Fruit fly (Drosophila melanogaster) whole organism, prepupa: ENCODE data around the gene CG33644.

ENCODE experiments used
- CG10631 ChIP-seq: fragments of 200-800 bp; sonication (Bioruptor generic); optimal IDR thresholded peaks from 2 replicates; lab custom pipeline; 2016; ENCODE audit warnings: missing biosample characterization, missing genetic modification characterization
- CG10669 ChIP-seq: fragments of 200-800 bp; sonication (Bioruptor generic); optimal IDR thresholded peaks from 3 replicates; lab custom pipeline; 2018; ENCODE audit warnings: missing biosample characterization, mild to moderate bottlenecking, missing genetic modification characterization, moderate library complexity
- CG1621 ChIP-seq: fragments of 200-800 bp; sonication (Bioruptor generic); optimal IDR thresholded peaks from 3 replicates; lab custom pipeline; 2018; ENCODE audit warnings: missing biosample characterization, mild to moderate bottlenecking, missing genetic modification characterization
- CG16779 ChIP-seq: fragments of 200-800 bp; sonication (Bioruptor generic); optimal IDR thresholded peaks from 3 replicates; lab custom pipeline; 2017; ENCODE audit warnings: missing biosample characterization, mild to moderate bottlenecking, missing genetic modification characterization
- CG31627 ChIP-seq: fragments of 200-800 bp; sonication (Bioruptor generic); optimal IDR thresholded peaks from 3 replicates; lab custom pipeline; 2016; ENCODE audit warnings: missing biosample characterization, missing genetic modification characterization
- CG32006 ChIP-seq: fragments of 200-800 bp; sonication (Bioruptor generic); optimal IDR thresholded peaks from 3 replicates; lab custom pipeline; 2017; ENCODE audit warnings: missing biosample characterization, mild to moderate bottlenecking, missing genetic modification characterization
- CG34406 ChIP-seq: fragments of 200-800 bp; sonication (Bioruptor generic); optimal IDR thresholded peaks from 3 replicates; lab custom pipeline; 2016; ENCODE audit warnings: missing biosample characterization, missing genetic modification characterization
- CG3919 ChIP-seq: fragments of 200-800 bp; sonication (Bioruptor generic); optimal IDR thresholded peaks from 3 replicates; lab custom pipeline; 2016; ENCODE audit warnings: missing biosample characterization, missing genetic modification characterization
- CG4318 ChIP-seq: fragments of 200-800 bp; sonication (Bioruptor generic); optimal IDR thresholded peaks from 3 replicates; lab custom pipeline; 2017; ENCODE audit warnings: missing biosample characterization, mild to moderate bottlenecking, missing genetic modification characterization
- CG6163 ChIP-seq: fragments of 200-800 bp; sonication (Bioruptor generic); IDR thresholded peaks from 3 replicates; pipeline ENCODE4 v1.3.6; 2022; ENCODE audit warnings: missing biosample characterization, missing genetic modification characterization
- CG6792 ChIP-seq: fragments of 200-800 bp; sonication (Bioruptor generic); optimal IDR thresholded peaks from 3 replicates; lab custom pipeline; 2016; ENCODE audit warnings: missing biosample characterization, missing genetic modification characterization
- CG6854 ChIP-seq: fragments of 200-800 bp; sonication (Bioruptor generic); optimal IDR thresholded peaks from 2 replicates; lab custom pipeline; 2017; ENCODE audit warnings: missing biosample characterization, mild to moderate bottlenecking, missing genetic modification characterization
- CG8119 ChIP-seq: fragments of 200-800 bp; sonication (Bioruptor generic); IDR thresholded peaks from 3 replicates; pipeline ENCODE4 v1.3.6; 2022; ENCODE audit warnings: missing biosample characterization, missing genetic modification characterization
- CG8319 ChIP-seq: fragments of 200-800 bp; sonication (Bioruptor generic); optimal IDR thresholded peaks from 3 replicates; lab custom pipeline; 2016; ENCODE audit warnings: missing biosample characterization, missing genetic modification characterization
- CG8632 ChIP-seq: fragments of 200-800 bp; sonication (Bioruptor generic); optimal IDR thresholded peaks from 3 replicates; lab custom pipeline; 2016; ENCODE audit warnings: missing biosample characterization, missing genetic modification characterization
- CG9139 ChIP-seq: fragments of 200-800 bp; sonication (Bioruptor generic); optimal IDR thresholded peaks from 3 replicates; lab custom pipeline; 2017; ENCODE audit warnings: missing biosample characterization, mild to moderate bottlenecking, missing genetic modification characterization
- Eip75B ChIP-seq: fragments of 200-800 bp; sonication (Bioruptor generic); optimal IDR thresholded peaks from 3 replicates; lab custom pipeline; 2016; ENCODE audit warnings: missing biosample characterization, missing genetic modification characterization
- Eip78C ChIP-seq: fragments of 200-800 bp; sonication (Bioruptor generic); peaks from one replicate; lab custom pipeline; 2016; ENCODE audit warnings: missing biosample characterization, missing genetic modification characterization
- Eip93F ChIP-seq: fragments of 200-800 bp; sonication (Bioruptor generic); optimal IDR thresholded peaks from 2 replicates; lab custom pipeline; 2016; ENCODE audit warnings: missing biosample characterization, mild to moderate bottlenecking, missing genetic modification characterization
- Ets21C ChIP-seq: fragments of 200-800 bp; sonication (Bioruptor generic); optimal IDR thresholded peaks from 3 replicates; lab custom pipeline; 2016; ENCODE audit warnings: missing biosample characterization, missing genetic modification characterization
- Ets96B ChIP-seq: fragments of 200-800 bp; optimal IDR thresholded peaks from 2 replicates; lab custom pipeline; 2019; ENCODE audit warnings: missing biosample characterization, mild to moderate bottlenecking, missing genetic modification characterization, moderate library complexity
- Hr39 ChIP-seq: fragments of 200-800 bp; sonication (Bioruptor generic); optimal IDR thresholded peaks from 2 replicates; lab custom pipeline; 2016; ENCODE audit warnings: missing biosample characterization, missing genetic modification characterization
- Hr4 ChIP-seq: fragments of 200-800 bp; sonication (Bioruptor generic); optimal IDR thresholded peaks from 3 replicates; lab custom pipeline; 2016; ENCODE audit warnings: missing biosample characterization, missing genetic modification characterization
- OdsH ChIP-seq: fragments of 200-800 bp; sonication (Bioruptor generic); optimal IDR thresholded peaks from 3 replicates; lab custom pipeline; 2016; ENCODE audit warnings: missing biosample characterization, missing genetic modification characterization
- Smox ChIP-seq: fragments of 200-800 bp; sonication (Bioruptor generic); optimal IDR thresholded peaks from 3 replicates; lab custom pipeline; 2016; ENCODE audit warnings: missing biosample characterization, missing genetic modification characterization
- Sox102F ChIP-seq: fragments of 200-800 bp; sonication (Bioruptor generic); optimal IDR thresholded peaks from 2 replicates; lab custom pipeline; 2016; ENCODE audit warnings: missing biosample characterization, mild to moderate bottlenecking, missing genetic modification characterization
- Sox14 ChIP-seq: fragments of 200-800 bp; sonication (Bioruptor generic); optimal IDR thresholded peaks from 3 replicates; lab custom pipeline; 2016; ENCODE audit warnings: missing biosample characterization, missing genetic modification characterization
- achi ChIP-seq: fragments of 200-800 bp; sonication (Bioruptor generic); optimal IDR thresholded peaks from 3 replicates; lab custom pipeline; 2016; ENCODE audit warnings: missing biosample characterization, missing genetic modification characterization
- acj6 ChIP-seq: fragments of 200-800 bp; sonication (Bioruptor generic); optimal IDR thresholded peaks from 3 replicates; lab custom pipeline; 2016; ENCODE audit warnings: missing biosample characterization, missing genetic modification characterization
- cyc ChIP-seq: fragments of 200-800 bp; sonication (Bioruptor generic); optimal IDR thresholded peaks from 3 replicates; lab custom pipeline; 2016; ENCODE audit warnings: missing biosample characterization, missing genetic modification characterization
- dac ChIP-seq: fragments of 200-800 bp; sonication (Bioruptor generic); optimal IDR thresholded peaks from 2 replicates; lab custom pipeline; 2017; ENCODE audit warnings: missing biosample characterization, mild to moderate bottlenecking, missing genetic modification characterization
- dsx ChIP-seq: fragments of 200-800 bp; optimal IDR thresholded peaks from 3 replicates; lab custom pipeline; 2019; ENCODE audit warnings: missing biosample characterization, mild to moderate bottlenecking, missing genetic modification characterization, moderate library complexity; ENCODE audit not compliant: poor library complexity, severe bottlenecking
- fd59A ChIP-seq: fragments of 200-800 bp; sonication (Bioruptor generic); optimal IDR thresholded peaks from 2 replicates; lab custom pipeline; 2017; ENCODE audit warnings: missing biosample characterization, mild to moderate bottlenecking, missing genetic modification characterization, missing genetic modification reagents
- fkh ChIP-seq: fragments of 200-800 bp; sonication (Bioruptor generic); optimal IDR thresholded peaks from 3 replicates; lab custom pipeline; 2017; ENCODE audit warnings: missing biosample characterization, mild to moderate bottlenecking, missing genetic modification characterization, moderate library complexity
- lz ChIP-seq: fragments of 200-800 bp; sonication (Bioruptor generic); optimal IDR thresholded peaks from 3 replicates; lab custom pipeline; 2016; ENCODE audit warnings: missing biosample characterization, missing genetic modification characterization
- pdm3 ChIP-seq: fragments of 200-800 bp; sonication (Bioruptor generic); optimal IDR thresholded peaks from 3 replicates; lab custom pipeline; 2016; ENCODE audit warnings: missing biosample characterization, missing genetic modification characterization
- salr ChIP-seq, 2 experiments: fragments of 200-800 bp; sonication (Bioruptor generic); optimal IDR thresholded peaks; 3 replicates each; lab custom pipeline; 2016 to 2018; ENCODE audit warnings: missing biosample characterization in 2 of 2, missing genetic modification characterization in 2 of 2, mild to moderate bottlenecking in 1 of 2
- spab ChIP-seq: fragments of 200-800 bp; sonication (Bioruptor generic); optimal IDR thresholded peaks from 2 replicates; lab custom pipeline; 2017; ENCODE audit warnings: missing biosample characterization, mild to moderate bottlenecking, missing genetic modification characterization, missing genetic modification reagents
- ss ChIP-seq, 2 experiments: fragments of 200-800 bp; sonication (Bioruptor generic); optimal IDR thresholded peaks; 2 replicates in 1 of 2; 3 replicates in 1 of 2; lab custom pipeline; 2017 to 2018; ENCODE audit warnings: mild to moderate bottlenecking in 2 of 2, missing biosample characterization in 2 of 2, missing genetic modification characterization in 2 of 2, moderate library complexity in 1 of 2
- svp ChIP-seq: fragments of 200-800 bp; sonication (Bioruptor generic); peaks from one replicate; lab custom pipeline; 2016; ENCODE audit warnings: missing biosample characterization, missing genetic modification characterization
- topi ChIP-seq: fragments of 200-800 bp; sonication (Bioruptor generic); optimal IDR thresholded peaks from 3 replicates; lab custom pipeline; 2016; ENCODE audit warnings: missing biosample characterization, missing genetic modification characterization
- vri ChIP-seq: fragments of 200-800 bp; sonication (Bioruptor generic); optimal IDR thresholded peaks from 3 replicates; lab custom pipeline; 2016; ENCODE audit warnings: missing biosample characterization, mild to moderate bottlenecking, missing genetic modification characterization

CG33644 gene

dm6 chr2L:13531785-13532184 lies at the start of gene CG33644:
Gene CG33644 (plus strand): TSS chr2L:13532085.
- TF ChIP-seq fkh, result no peak
- no peak for TF ChIP-seq dac (GFP tag; lab: Kevin White, UChicago)
- no peak for TF ChIP-seq CG6163 (GFP tag; lab: Robert Waterston, UW)
- TF ChIP-seq Eip78C, result no peak
- TF ChIP-seq CG31627 (GFP tag; lab: Kevin White, UChicago), result no peak
- no peak for TF ChIP-seq CG6854 (GFP tag; lab: Kevin White, UChicago)
- no peak for TF ChIP-seq CG16779 (tag; lab: Kevin White, UChicago)
- no peak for TF ChIP-seq CG6792
- TF ChIP-seq CG4318 (GFP tag; lab: Kevin White, UChicago), result no peak
- TF ChIP-seq CG1621, result no peak
- no peak for TF ChIP-seq dsx (GFP tag; lab: Kevin White, UChicago)
- TF ChIP-seq topi (GFP tag; lab: Kevin White, UChicago), result no peak
- no peak for TF ChIP-seq CG3919 (GFP tag; lab: Kevin White, UChicago)
- TF ChIP-seq, all 60 proteins: peak for 0

dm6 chr2L:13482258-13482657 lies 49.6 kb upstream of the CG33644 start:
- peak; percentile 25 for TF ChIP-seq CG8632 (GFP tag; lab: Kevin White, UChicago)
- TF ChIP-seq Ets96B, result no peak
- TF ChIP-seq CG10631, result peak; percentile 37
- peak; percentile 45 for TF ChIP-seq Hr39 (GFP tag; lab: Kevin White, UChicago)
- peak; percentile 57 for TF ChIP-seq Sox102F
- peak; percentile 35 for TF ChIP-seq CG16779 (tag; lab: Kevin White, UChicago)
- peak; percentile 50 for TF ChIP-seq pdm3 (GFP tag; lab: Kevin White, UChicago)
- TF ChIP-seq Hr4 (GFP tag; lab: Kevin White, UChicago), result peak; percentile 46
- TF ChIP-seq Ets21C (GFP tag; lab: Kevin White, UChicago), result peak; percentile 7
- TF ChIP-seq CG10669 (GFP tag; lab: Kevin White, UChicago), result peak; percentile 27
- TF ChIP-seq CG6163 (GFP tag; lab: Robert Waterston, UW), result peak; percentile 61; the same call in 1 of the 3 replicates
- peak; percentile 18 for TF ChIP-seq spab (GFP tag; lab: Kevin White, UChicago)
- no peak for TF ChIP-seq Sox14 (GFP tag; lab: Kevin White, UChicago)
- peak; percentile 43 for TF ChIP-seq svp
- TF ChIP-seq CG32006, result peak; percentile 49
- peak; percentile 59; the same call in 2 of the 3 replicates for TF ChIP-seq CG8119
- peak; percentile 69 for TF ChIP-seq OdsH (GFP tag; lab: Kevin White, UChicago)
- TF ChIP-seq acj6 (GFP tag; lab: Kevin White, UChicago), result peak; percentile 62
- TF ChIP-seq Eip75B (GFP tag; lab: Kevin White, UChicago), result peak; percentile 52
- peak; percentile 46 for TF ChIP-seq Smox (GFP tag; lab: Kevin White, UChicago)
- TF ChIP-seq vri (GFP tag; lab: Kevin White, UChicago), result peak; percentile 14
- peak; percentile 38 for TF ChIP-seq CG6792
- no peak for TF ChIP-seq CG9139
- peak; percentile 54 for TF ChIP-seq CG31627 (GFP tag; lab: Kevin White, UChicago)
- no peak for TF ChIP-seq CG8319 (GFP tag; lab: Kevin White, UChicago)
- TF ChIP-seq lz (GFP tag; lab: Kevin White, UChicago), result peak; percentile 53
- TF ChIP-seq Eip93F (GFP tag; lab: Kevin White, UChicago), result no peak
- TF ChIP-seq achi (GFP tag; lab: Kevin White, UChicago), result peak; percentile 34
- TF ChIP-seq salr (GFP tag; optimal IDR thresholded peaks at IDR 0.05; lab: Kevin White, UChicago), result peak in 1 of 2 experiments; percentile 28
- peak; percentile 44 for TF ChIP-seq CG34406 (GFP tag; lab: Kevin White, UChicago)
- TF ChIP-seq fd59A (GFP tag; lab: Kevin White, UChicago), result peak; percentile 16
- TF ChIP-seq cyc, result no peak
- no peak for TF ChIP-seq ss (GFP tag; optimal IDR thresholded peaks at IDR 0.05; lab: Kevin White, UChicago)
